Fruit fly (Drosophila melanogaster) whole organism, wandering third instar larva: ENCODE measurements around the gene CG5541.

Source experiments
- Abd-B ChIP-seq: fragments of >200 bp; optimal IDR thresholded peaks from 2 replicates; lab custom pipeline; 2017; ENCODE audit warnings: missing biosample characterization, missing genetic modification characterization
- CG32264 ChIP-seq: fragments of 200-800 bp; sonication (Bioruptor generic); optimal IDR thresholded peaks from 2 replicates; lab custom pipeline; 2016; ENCODE audit warnings: missing biosample characterization, missing genetic modification characterization
- CG9705 ChIP-seq: fragments of 200-800 bp; sonication (Bioruptor generic); optimal IDR thresholded peaks from 2 replicates; lab custom pipeline; 2018; ENCODE audit warnings: missing biosample characterization, mild to moderate bottlenecking, missing genetic modification characterization
- CrebA ChIP-seq: fragments of 200-800 bp; sonication (Bioruptor generic); optimal IDR thresholded peaks from 2 replicates; lab custom pipeline; 2016; ENCODE audit warnings: missing biosample characterization, mild to moderate bottlenecking, missing genetic modification characterization, borderline replicate concordance
- Dfd ChIP-seq: fragments of >200 bp; optimal IDR thresholded peaks from 2 replicates; lab custom pipeline; 2017; ENCODE audit warnings: missing biosample characterization, missing genetic modification characterization
- Dif ChIP-seq: fragments of 200-275, 200-300 bp; sonication (Bioruptor generic); optimal IDR thresholded peaks from 2 replicates; lab custom pipeline; 2018; ENCODE audit warnings: missing biosample characterization, missing genetic modification characterization; ENCODE audit not compliant: partially characterized antibody
- GATAd ChIP-seq: sonication (Bioruptor generic); optimal IDR thresholded peaks from 2 replicates; lab custom pipeline; 2016; ENCODE audit warnings: missing biosample characterization, missing genetic modification characterization
- HLH106 ChIP-seq: fragments of 200-800 bp; optimal IDR thresholded peaks from 3 replicates; lab custom pipeline; 2019; ENCODE audit warnings: missing biosample characterization, mild to moderate bottlenecking, missing genetic modification characterization, moderate library complexity
- Hnf4 ChIP-seq: fragments of 200-800 bp; sonication (Bioruptor generic); optimal IDR thresholded peaks from 2 replicates; lab custom pipeline; 2016; ENCODE audit warnings: missing biosample characterization, mild to moderate bottlenecking, missing genetic modification characterization
- Hr78 ChIP-seq: fragments of >200 bp; optimal IDR thresholded peaks from 2 replicates; lab custom pipeline; 2017; ENCODE audit warnings: missing biosample characterization, missing genetic modification characterization
- Hr83 ChIP-seq: fragments of 200-300 bp; sonication (Bioruptor generic); optimal IDR thresholded peaks from 2 replicates; lab custom pipeline; 2016; ENCODE audit warnings: missing biosample characterization, mild to moderate bottlenecking, missing genetic modification characterization, moderate library complexity; ENCODE audit not compliant: poor library complexity, severe bottlenecking
- Jra ChIP-seq: sonication (Bioruptor generic); optimal IDR thresholded peaks from 2 replicates; lab custom pipeline; 2016; ENCODE audit warnings: missing biosample characterization, missing genetic modification characterization
- Mio ChIP-seq: sonication (Bioruptor generic); optimal IDR thresholded peaks from 2 replicates; lab custom pipeline; 2016; ENCODE audit warnings: missing biosample characterization, missing genetic modification characterization
- Myc ChIP-seq: fragments of >200 bp; optimal IDR thresholded peaks from 2 replicates; lab custom pipeline; 2017
- N ChIP-seq: fragments of >200 bp; optimal IDR thresholded peaks from 2 replicates; lab custom pipeline; 2018; ENCODE audit warnings: missing biosample characterization, missing external identifiers, missing genetic modification characterization
- OdsH ChIP-seq: fragments of 200-800 bp; sonication (Bioruptor generic); optimal IDR thresholded peaks from 2 replicates; lab custom pipeline; 2016; ENCODE audit warnings: missing biosample characterization, mild to moderate bottlenecking, missing genetic modification characterization
- Rel ChIP-seq, 2 experiments: fragments of 200-800 bp; sonication (Bioruptor generic) in 1 of 2; optimal IDR thresholded peaks; 2 replicates in 1 of 2; 3 replicates in 1 of 2; lab custom pipeline; 2016 to 2019; ENCODE audit warnings: mild to moderate bottlenecking in 2 of 2, missing biosample characterization in 2 of 2, missing genetic modification characterization in 2 of 2, moderate library complexity in 1 of 2
- Sp1 ChIP-seq: fragments of 200-800 bp; sonication (Bioruptor generic); optimal IDR thresholded peaks from 3 replicates; lab custom pipeline; 2019; ENCODE audit warnings: missing biosample characterization, mild to moderate bottlenecking, missing genetic modification characterization, moderate library complexity
- Vsx2 ChIP-seq: fragments of 200-300, 225-300 bp; sonication (Bioruptor generic); optimal IDR thresholded peaks from 2 replicates; lab custom pipeline; 2018; ENCODE audit warnings: missing biosample characterization, missing genetic modification characterization; ENCODE audit not compliant: partially characterized antibody
- br ChIP-seq: fragments of 200-800 bp; sonication (Bioruptor generic); optimal IDR thresholded peaks from 2 replicates; lab custom pipeline; 2016; ENCODE audit warnings: missing biosample characterization, missing genetic modification characterization
- brk ChIP-seq: fragments of 200-800 bp; sonication (Bioruptor generic); optimal IDR thresholded peaks from 2 replicates; lab custom pipeline; 2016; ENCODE audit warnings: missing biosample characterization, mild to moderate bottlenecking, missing genetic modification characterization
- dl ChIP-seq, 2 experiments: fragments of 175-275, 200-275 bp in 1 of 2; fragments of 200-275 bp in 1 of 2; sonication (Bioruptor generic); optimal IDR thresholded peaks; lab custom pipeline; 2018; ENCODE audit warnings: mild to moderate bottlenecking in 2 of 2, missing biosample characterization in 2 of 2, missing genetic modification characterization in 2 of 2, moderate library complexity in 2 of 2; ENCODE audit not compliant: partially characterized antibody in 2 of 2, insufficient read depth in 1 of 2
- dmrt93B ChIP-seq: fragments of 200-800 bp; sonication (Bioruptor generic); optimal IDR thresholded peaks from 2 replicates; lab custom pipeline; 2018; ENCODE audit warnings: missing biosample characterization, mild to moderate bottlenecking, missing genetic modification characterization
- dsf ChIP-seq: sonication (Bioruptor generic); optimal IDR thresholded peaks from 2 replicates; lab custom pipeline; 2016; ENCODE audit warnings: missing biosample characterization, missing genetic modification characterization, borderline replicate concordance
- ey ChIP-seq: fragments of 200-800 bp; sonication (Bioruptor generic); optimal IDR thresholded peaks from 2 replicates; lab custom pipeline; 2016; ENCODE audit warnings: missing biosample characterization, missing genetic modification characterization
- foxo ChIP-seq, 2 experiments: fragments of 200-800 bp; sonication (Bioruptor generic); optimal IDR thresholded peaks; 2 replicates in 1 of 2; 3 replicates in 1 of 2; lab custom pipeline; 2016 to 2017; ENCODE audit warnings: missing biosample characterization in 2 of 2, missing genetic modification characterization in 2 of 2
- fru ChIP-seq: fragments of 200-800 bp; sonication (Bioruptor generic); optimal IDR thresholded peaks from 3 replicates; lab custom pipeline; 2016; ENCODE audit warnings: missing biosample characterization, mild to moderate bottlenecking, missing genetic modification characterization
- h ChIP-seq: fragments of 200-800 bp; sonication (Bioruptor generic); optimal IDR thresholded peaks from 3 replicates; lab custom pipeline; 2016; ENCODE audit warnings: missing biosample characterization, mild to moderate bottlenecking, missing genetic modification characterization
- jim ChIP-seq: fragments of 175-275, 200-325 bp; sonication (Bioruptor generic); optimal IDR thresholded peaks from 2 replicates; lab custom pipeline; 2016; ENCODE audit warnings: missing biosample characterization, mild to moderate bottlenecking, missing genetic modification characterization
- lola ChIP-seq: fragments of >200 bp; optimal IDR thresholded peaks from 2 replicates; lab custom pipeline; 2017; ENCODE audit warnings: missing biosample characterization, missing genetic modification characterization
- pan ChIP-seq: fragments of >200 bp; optimal IDR thresholded peaks from 2 replicates; lab custom pipeline; 2017
- psq ChIP-seq: fragments of 200-800 bp; sonication (Bioruptor generic); optimal IDR thresholded peaks from 3 replicates; lab custom pipeline; 2017; ENCODE audit warnings: missing biosample characterization, mild to moderate bottlenecking, missing genetic modification characterization, moderate library complexity
- rgr ChIP-seq: fragments of 200-800 bp; sonication (Bioruptor generic); optimal IDR thresholded peaks from 3 replicates; lab custom pipeline; 2016; ENCODE audit warnings: missing biosample characterization, mild to moderate bottlenecking, missing genetic modification characterization
- sage ChIP-seq: fragments of 200-800 bp; sonication (Bioruptor generic); optimal IDR thresholded peaks from 2 replicates; lab custom pipeline; 2016; ENCODE audit warnings: missing biosample characterization, mild to moderate bottlenecking, missing genetic modification characterization
- sv ChIP-seq: fragments of 200-800 bp; sonication (Bioruptor generic); optimal IDR thresholded peaks from 3 replicates; lab custom pipeline; 2016; ENCODE audit warnings: missing biosample characterization, missing genetic modification characterization
- tai ChIP-seq: sonication (Bioruptor generic); optimal IDR thresholded peaks from 2 replicates; lab custom pipeline; 2016; ENCODE audit warnings: missing biosample characterization, missing genetic modification characterization
- usp ChIP-seq: fragments of >200 bp; optimal IDR thresholded peaks from 2 replicates; lab custom pipeline; 2017; ENCODE audit warnings: missing biosample characterization, missing genetic modification characterization
- woc ChIP-seq: sonication (Bioruptor generic); optimal IDR thresholded peaks from 2 replicates; lab custom pipeline; 2016; ENCODE audit warnings: missing biosample characterization, mild to moderate bottlenecking, missing genetic modification characterization

The CG5541 gene

DNA sequence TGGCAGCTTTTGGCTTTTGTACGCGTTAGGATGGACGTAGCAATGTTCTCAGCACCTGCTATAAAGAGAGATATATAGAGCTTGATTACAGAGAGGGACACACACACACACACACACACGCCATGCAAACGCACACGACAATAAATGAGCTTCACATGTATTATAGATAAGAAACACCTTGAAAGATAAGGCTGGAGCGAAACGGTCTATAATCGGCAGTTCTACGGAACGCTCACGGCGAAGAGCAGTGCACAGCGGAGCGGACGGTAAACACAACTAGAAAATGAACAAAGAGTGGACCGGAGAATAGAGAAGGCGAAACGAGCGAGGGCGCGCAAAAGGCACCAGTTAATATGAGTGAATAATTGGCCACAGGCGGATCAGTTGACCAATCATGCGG is 4.8 kb downstream of the CG5541 start:
- TF ChIP-seq usp (GFP tag; lab: Kevin White, UChicago) (no peak), Hnf4 (no peak), Mio (no peak), Dif (peak; percentile 17), psq (GFP tag; lab: Kevin White, UChicago) (peak; percentile 56), br (GFP tag; lab: Kevin White, UChicago) (no peak), N (GFP tag; lab: Kevin White, UChicago) (no peak)

DNA sequence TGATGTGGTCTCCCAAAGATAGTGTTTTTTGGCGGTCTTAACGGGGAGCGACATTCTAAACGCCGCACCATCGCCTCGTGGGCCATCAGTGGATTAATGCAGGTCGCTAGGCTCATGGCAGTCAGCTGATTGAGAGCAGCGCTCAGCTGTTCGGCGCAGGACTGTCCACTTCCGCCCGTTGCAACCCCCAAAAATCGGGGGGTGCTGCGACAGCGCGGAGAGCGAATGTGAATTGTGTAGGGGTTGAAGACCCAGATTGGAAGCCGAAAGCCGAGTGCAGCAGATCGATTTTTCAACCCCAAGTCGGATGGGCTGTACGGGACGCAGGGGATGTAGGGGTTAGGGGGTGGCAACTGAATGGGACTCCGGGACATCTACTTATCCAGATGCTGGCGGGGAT is 18.7 kb downstream of the CG5541 start:
- no peak for TF ChIP-seq Hr83
- no peak for TF ChIP-seq Mio
- TF ChIP-seq dmrt93B (GFP tag; lab: Kevin White, UChicago), result no peak
- no peak for TF ChIP-seq Abd-B
- TF ChIP-seq CrebA (GFP tag; lab: Kevin White, UChicago), result no peak
- TF ChIP-seq usp (GFP tag; lab: Kevin White, UChicago), result no peak
- TF ChIP-seq rgr, result no peak
- TF ChIP-seq brk (GFP tag; lab: Kevin White, UChicago), result no peak
- TF ChIP-seq fru (GFP tag; lab: Kevin White, UChicago), result no peak
- no peak for TF ChIP-seq Sp1 (GFP tag; lab: Kevin White, UChicago)
- no peak for TF ChIP-seq psq (GFP tag; lab: Kevin White, UChicago)
- no peak for TF ChIP-seq h
- no peak for TF ChIP-seq Dif
- no peak for TF ChIP-seq Rel (GFP tag; optimal IDR thresholded peaks at IDR 0.05; lab: Kevin White, UChicago)
- no peak for TF ChIP-seq Rel (tag; optimal IDR thresholded peaks at IDR 0.05; lab: Kevin White, UChicago)
- TF ChIP-seq foxo (GFP tag; optimal IDR thresholded peaks at IDR 0.05; lab: Kevin White, UChicago), result no peak

DNA sequence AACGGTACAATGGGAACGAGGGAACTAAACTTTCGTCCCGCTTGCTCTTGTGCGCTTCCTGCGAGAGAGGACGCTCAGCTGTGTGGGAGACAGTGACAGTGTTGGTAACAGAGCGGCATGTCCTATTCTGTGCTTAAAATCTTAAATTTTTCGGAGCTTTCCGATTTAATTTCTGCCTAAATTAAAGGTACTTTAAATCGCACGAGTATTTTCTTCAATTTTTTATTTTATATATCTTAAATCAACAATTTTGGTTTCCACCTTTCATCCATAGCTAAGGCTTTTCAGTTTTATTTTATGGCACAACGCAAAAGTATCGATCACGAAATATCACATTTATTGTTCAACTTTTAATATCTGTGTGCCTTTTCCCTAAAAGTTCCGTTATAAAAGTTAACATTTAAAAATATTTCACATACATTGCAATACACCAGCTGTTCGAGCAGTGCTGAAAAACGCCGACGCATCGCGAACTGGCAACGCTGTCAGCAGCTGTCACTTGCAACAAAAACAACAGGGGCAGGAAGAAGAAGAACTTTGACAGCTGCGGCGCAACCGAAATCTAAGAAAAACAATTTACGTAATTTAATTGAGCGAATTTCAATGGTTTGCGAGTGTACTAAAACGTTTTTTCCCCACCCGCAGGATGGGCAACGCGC is 19.6 kb downstream of the CG5541 start, which contains the start of the genes hiw and ND-B18:
TSS of gene hiw (minus strand) at position 26 of the 659 bp plus-strand sequence.
TSS of gene ND-B18 (plus strand) at position 330 of the 659 bp plus-strand sequence.
- TF ChIP-seq psq (GFP tag; lab: Kevin White, UChicago), result no peak
- no peak for TF ChIP-seq OdsH (GFP tag; lab: Kevin White, UChicago)
- TF ChIP-seq sage (GFP tag; lab: Kevin White, UChicago), result no peak
- no peak for TF ChIP-seq N (GFP tag; lab: Kevin White, UChicago)
- TF ChIP-seq usp (GFP tag; lab: Kevin White, UChicago), result no peak
- no peak for TF ChIP-seq Dif
- TF ChIP-seq pan (lab: Kevin White, UChicago), result no peak
- peak in 1 of 2 experiments; percentile 51 for TF ChIP-seq foxo (GFP tag; optimal IDR thresholded peaks at IDR 0.05; lab: Kevin White, UChicago)
- no peak for TF ChIP-seq CG32264 (GFP tag; lab: Kevin White, UChicago)
- TF ChIP-seq br (GFP tag; lab: Kevin White, UChicago), result peak; percentile 9
- TF ChIP-seq HLH106, result peak; percentile 16
- TF ChIP-seq Abd-B, result no peak
- TF ChIP-seq Mio, result no peak
- TF ChIP-seq Sp1 (GFP tag; lab: Kevin White, UChicago), result peak; percentile 16
- TF ChIP-seq h, result peak; percentile 47
- no peak for TF ChIP-seq dl (GFP tag; optimal IDR thresholded peaks at IDR 0.05; lab: Kevin White, UChicago; ENCODE audit: insufficient read depth in 1 of 2, partially characterized antibody in 2 of 2)
- peak; percentile 14 for TF ChIP-seq ey
- no peak for TF ChIP-seq tai (GFP tag; lab: Kevin White, UChicago)
- peak; percentile 25 for TF ChIP-seq fru (GFP tag; lab: Kevin White, UChicago)
- no peak for TF ChIP-seq Hr83
- no peak for TF ChIP-seq dmrt93B (GFP tag; lab: Kevin White, UChicago)
- TF ChIP-seq GATAd, result no peak
- no peak for TF ChIP-seq dsf (GFP tag; lab: Kevin White, UChicago)
- peak; percentile 23 for TF ChIP-seq Myc (lab: Kevin White, UChicago)
- no peak for TF ChIP-seq brk (GFP tag; lab: Kevin White, UChicago)
- TF ChIP-seq rgr, result peak; percentile 43
- no peak for TF ChIP-seq jim (GFP tag; lab: Kevin White, UChicago)
- TF ChIP-seq CG9705 (GFP tag; lab: Kevin White, UChicago), result no peak
- no peak for TF ChIP-seq Dfd
- TF ChIP-seq Jra (GFP tag; lab: Kevin White, UChicago), result no peak
- no peak for TF ChIP-seq Hr78 (GFP tag; lab: Kevin White, UChicago)
- no peak for TF ChIP-seq Rel (GFP tag; optimal IDR thresholded peaks at IDR 0.05; lab: Kevin White, UChicago)
- peak; percentile 24 for TF ChIP-seq Rel (tag; optimal IDR thresholded peaks at IDR 0.05; lab: Kevin White, UChicago)
- TF ChIP-seq CrebA (GFP tag; lab: Kevin White, UChicago), result no peak
- no peak for TF ChIP-seq woc (GFP tag; lab: Kevin White, UChicago)
- TF ChIP-seq lola (GFP tag; lab: Kevin White, UChicago), result no peak
- TF ChIP-seq Hnf4, result no peak
- TF ChIP-seq Vsx2 (GFP tag; lab: Kevin White, UChicago), result no peak
- no peak for TF ChIP-seq sv (GFP tag; lab: Kevin White, UChicago)
